Worm (Caenorhabditis elegans) whole organism, L3 larva: ENCODE results near the gene F23D12.4.

Source experiments
- ZK546.5 ChIP-seq: sonication (generic microtip); optimal IDR thresholded peaks from 2 replicates; lab custom pipeline; 2017; ENCODE audit warnings: missing biosample characterization, missing genetic modification characterization
- nfya-1 ChIP-seq: sonication (generic microtip); optimal IDR thresholded peaks from 2 replicates; lab custom pipeline; 2017; ENCODE audit warnings: missing genetic modification characterization, mild to moderate bottlenecking, missing compliant biosample characterization, antibody characterized with exemption, moderate library complexity; ENCODE audit not compliant: insufficient read depth
- nhr-12 ChIP-seq: fragments of 150-350 bp; optimal IDR thresholded peaks from 2 replicates; lab custom pipeline; 2014; ENCODE audit warnings: missing biosample characterization, missing genetic modification characterization
- nhr-23 ChIP-seq: fragments of 150-350 bp; optimal IDR thresholded peaks from 2 replicates; lab custom pipeline; 2014; ENCODE audit warnings: missing biosample characterization, missing genetic modification reagents, missing genetic modification characterization
- nhr-237 ChIP-seq: fragments of 150-350 bp; optimal IDR thresholded peaks from 2 replicates; lab custom pipeline; 2014; ENCODE audit warnings: missing biosample characterization, missing genetic modification characterization
- pha-4 ChIP-seq: fragments of 150-350 bp; optimal IDR thresholded peaks from 2 replicates; lab custom pipeline; 2014; ENCODE audit warnings: missing biosample characterization, missing genetic modification reagents, missing genetic modification characterization
- ztf-11 ChIP-seq: fragments of 150-350 bp; optimal IDR thresholded peaks from 2 replicates; lab custom pipeline; 2014; ENCODE audit warnings: missing biosample characterization, missing genetic modification characterization

DNA sequence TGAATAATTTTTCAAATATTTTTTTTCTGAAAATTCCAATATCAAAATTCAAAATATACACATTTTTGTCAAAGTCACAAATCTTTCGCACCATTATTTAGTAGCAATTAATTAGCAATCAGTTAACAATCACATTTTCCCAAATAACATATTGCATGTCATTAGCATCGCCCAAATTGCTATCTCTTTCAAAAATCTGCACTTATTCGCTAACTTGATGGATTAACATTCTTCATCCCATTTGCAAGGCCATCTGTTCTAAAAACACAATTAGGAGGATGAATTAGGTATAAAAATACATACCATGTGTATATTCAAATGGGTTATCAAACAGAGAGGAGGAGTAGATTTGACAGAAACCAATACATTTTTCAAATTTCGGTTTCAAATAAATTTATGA, 42.5 kb downstream of the F23D12.4 start:
- TF ChIP-seq nhr-23 (no peak), nhr-12 (tag; lab: Kevin White, UChicago) (no peak), pha-4 (tag; lab: Kevin White, UChicago) (no peak), ztf-11 (tag; lab: Kevin White, UChicago) (no peak), nhr-237 (no peak), nfya-1 (no peak), ZK546.5 (tag; lab: Kevin White, UChicago) (no peak)
